Worm (Caenorhabditis elegans): ENCODE results near the gene str-84.

- TF ChIP-seq aly-1 (tag; optimal IDR thresholded peaks at IDR 0.05) (no peak), ama-1 (optimal IDR thresholded peaks at IDR 0.05) (no peak), sea-1 (GFP tag; conservative IDR thresholded peaks at IDR 0.05) (no peak), flt-1 (GFP tag; IDR thresholded peaks at IDR 0.05) (no peak), ceh-36 (tag; optimal IDR thresholded peaks at IDR 0.05) (no peak), scrt-1 (GFP tag; IDR thresholded peaks at IDR 0.05) (no peak), B0310.2 (tag; optimal IDR thresholded peaks at IDR 0.05) (no peak)
Observed at ce11 chrV:9013765-9014164, 33.0 kb upstream of the str-84 start, which contains the start of gene srh-201.

Measured in whole organism, early embryonic.